Worm (Caenorhabditis elegans) whole organism, L3 larva: ENCODE results near the gene R06F6.14.

Source experiments
- ceh-82 ChIP-seq: fragments of 150-350 bp; optimal IDR thresholded peaks from 2 replicates; lab custom pipeline; 2014; ENCODE audit warnings: missing biosample characterization, missing genetic modification characterization
- elt-1 ChIP-seq: fragments of 150-350 bp; optimal IDR thresholded peaks from 2 replicates; lab custom pipeline; 2014; ENCODE audit warnings: missing biosample characterization, missing genetic modification characterization

ce11 chrII:10761653-10762052 lies 47.4 kb upstream of the R06F6.14 start:
- TF ChIP-seq elt-1 (tag; lab: Kevin White, UChicago) (no peak), ceh-82 (tag; lab: Kevin White, UChicago) (no peak)
